Worm (Caenorhabditis elegans): Measurements from ENCODE around the gene K01A6.6.

Gene K01A6.6

ce11 chrIV:11691524-11691923 lies 43.6 kb upstream of the K01A6.6 start:
- TF ChIP-seq elt-4 (tag; optimal IDR thresholded peaks at IDR 0.05): no peak
- no peak for TF ChIP-seq hlh-13 (GFP tag; optimal IDR thresholded peaks at IDR 0.05)
- no peak for TF ChIP-seq ceh-6 (GFP tag; optimal IDR thresholded peaks at IDR 0.05)
- TF ChIP-seq ceh-48 (tag; optimal IDR thresholded peaks at IDR 0.05): no peak
- TF ChIP-seq ceh-45 (GFP tag; IDR thresholded peaks at IDR 0.05): no peak
- no peak for TF ChIP-seq dmd-4 (tag; optimal IDR thresholded peaks at IDR 0.05; ENCODE audit: borderline replicate concordance)
- TF ChIP-seq ttx-3 (tag; optimal IDR thresholded peaks at IDR 0.05): no peak

- TF ChIP-seq madf-2 (tag; optimal IDR thresholded peaks at IDR 0.05) (peak; percentile 29), T23F11.4 (GFP tag; optimal IDR thresholded peaks at IDR 0.05) (no peak), ceh-24 (tag; optimal IDR thresholded peaks at IDR 0.05) (no peak), Y22D7AL.16 (tag; optimal IDR thresholded peaks at IDR 0.05) (no peak), pha-4 (tag; optimal IDR thresholded peaks at IDR 0.05) (no peak), elt-2 (tag; optimal IDR thresholded peaks at IDR 0.05) (peak; percentile 91), pros-1 (tag; optimal IDR thresholded peaks at IDR 0.05) (no peak), nhr-11 (tag; optimal IDR thresholded peaks at IDR 0.05) (no peak), pqm-1 (tag; optimal IDR thresholded peaks at IDR 0.05) (peak; percentile 44), sox-2 (GFP tag; IDR thresholded peaks at IDR 0.05) (peak; percentile 34; the same call in 1 of the 2 replicates), pax-1 (tag; optimal IDR thresholded peaks at IDR 0.05) (no peak), unc-86 (tag; optimal IDR thresholded peaks at IDR 0.05) (no peak), unc-55 (GFP tag; optimal IDR thresholded peaks at IDR 0.05) (peak; percentile 62), pha-2 (tag; optimal IDR thresholded peaks at IDR 0.05) (peak; percentile 45), unc-42 (tag; optimal IDR thresholded peaks at IDR 0.05) (peak; percentile 98), pat-9 (tag; optimal IDR thresholded peaks at IDR 0.05) (no peak), ama-1 (optimal IDR thresholded peaks at IDR 0.05) (no peak), ztf-16 (tag; optimal IDR thresholded peaks at IDR 0.05) (peak; percentile 46), rnt-1 (tag; optimal IDR thresholded peaks at IDR 0.05) (peak; percentile 81), ceh-22 (tag; optimal IDR thresholded peaks at IDR 0.05) (no peak), ceh-31 (tag; optimal IDR thresholded peaks at IDR 0.05) (peak; percentile 82), ttx-3 (tag; optimal IDR thresholded peaks at IDR 0.05) (no peak), hlh-13 (GFP tag; optimal IDR thresholded peaks at IDR 0.05) (no peak), ceh-48 (tag; optimal IDR thresholded peaks at IDR 0.05) (no peak), elt-4 (tag; optimal IDR thresholded peaks at IDR 0.05) (no peak), npax-4 (tag; optimal IDR thresholded peaks at IDR 0.05) (no peak), ceh-34 (tag; optimal IDR thresholded peaks at IDR 0.05) (peak; percentile 69), tbx-2 (tag; optimal IDR thresholded peaks at IDR 0.05) (peak; percentile 76), nhr-232 (tag; optimal IDR thresholded peaks at IDR 0.05) (no peak), gmeb-2 (tag; optimal IDR thresholded peaks at IDR 0.05) (peak; percentile 15), hlh-15 (tag; optimal IDR thresholded peaks at IDR 0.05) (no peak), pag-3 (tag; optimal IDR thresholded peaks at IDR 0.05; ENCODE audit: borderline replicate concordance) (no peak), fax-1 (tag; optimal IDR thresholded peaks at IDR 0.05) (no peak), dve-1 (tag; optimal IDR thresholded peaks at IDR 0.05) (peak; percentile 72), ceh-6 (GFP tag; optimal IDR thresholded peaks at IDR 0.05) (no peak), dmd-4 (tag; optimal IDR thresholded peaks at IDR 0.05; ENCODE audit: borderline replicate concordance) (no peak), ceh-19 (GFP tag; optimal IDR thresholded peaks at IDR 0.05) (peak; percentile 73), ref-2 (tag; optimal IDR thresholded peaks at IDR 0.05) (peak; percentile 85), F13H6.1 (tag; optimal IDR thresholded peaks at IDR 0.05) (peak; percentile 46), hlh-8 (tag; optimal IDR thresholded peaks at IDR 0.05) (no peak), hlh-6 (tag; optimal IDR thresholded peaks at IDR 0.05) (peak; percentile 24), K09A11.1 (tag; optimal IDR thresholded peaks at IDR 0.05; ENCODE audit: insufficient read depth) (no peak), ets-4 (tag; optimal IDR thresholded peaks at IDR 0.05) (no peak), ceh-9 (tag; optimal IDR thresholded peaks at IDR 0.05) (no peak), ceh-18 (tag; optimal IDR thresholded peaks at IDR 0.05) (peak; percentile 88), fkh-10 (GFP tag; optimal IDR thresholded peaks at IDR 0.05) (no peak), ceh-30 (tag; optimal IDR thresholded peaks at IDR 0.05) (no peak), che-1 (tag; optimal IDR thresholded peaks at IDR 0.05) (no peak), tbx-7 (tag; optimal IDR thresholded peaks at IDR 0.05) (peak; percentile 1), ceh-14 (tag; optimal IDR thresholded peaks at IDR 0.05) (peak; percentile 6)
Measured at ce11 chrIV:11692071-11692673, 43.0 kb upstream of the K01A6.6 start.

Data from whole organism, late embryonic.